Worm (Caenorhabditis elegans): ENCODE results near the gene grsp-1.

The grsp-1 gene

DNA sequence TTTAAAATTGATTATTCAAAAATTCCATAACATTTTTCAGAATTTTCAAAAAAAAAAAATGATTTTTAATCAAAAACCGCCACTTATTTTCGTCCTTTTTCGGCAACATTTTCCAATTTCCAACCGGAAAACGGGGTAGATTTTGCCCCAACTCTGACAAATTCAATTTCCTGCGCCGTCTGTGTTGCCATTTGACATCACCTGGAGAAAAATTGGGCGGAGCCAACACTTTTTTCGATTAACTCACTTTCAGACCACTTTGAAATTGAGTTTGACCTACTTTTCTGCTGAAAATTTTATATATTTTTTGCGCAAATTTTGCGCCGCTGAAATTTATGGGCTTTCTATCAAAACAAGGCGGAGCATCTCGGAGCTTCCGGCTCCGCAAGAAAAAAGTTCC is 27.0 kb upstream of the grsp-1 start:
- TF ChIP-seq fkh-8 (tag; optimal IDR thresholded peaks at IDR 0.05) (peak; percentile 52), nhr-237 (tag; optimal IDR thresholded peaks at IDR 0.05) (no peak)

DNA sequence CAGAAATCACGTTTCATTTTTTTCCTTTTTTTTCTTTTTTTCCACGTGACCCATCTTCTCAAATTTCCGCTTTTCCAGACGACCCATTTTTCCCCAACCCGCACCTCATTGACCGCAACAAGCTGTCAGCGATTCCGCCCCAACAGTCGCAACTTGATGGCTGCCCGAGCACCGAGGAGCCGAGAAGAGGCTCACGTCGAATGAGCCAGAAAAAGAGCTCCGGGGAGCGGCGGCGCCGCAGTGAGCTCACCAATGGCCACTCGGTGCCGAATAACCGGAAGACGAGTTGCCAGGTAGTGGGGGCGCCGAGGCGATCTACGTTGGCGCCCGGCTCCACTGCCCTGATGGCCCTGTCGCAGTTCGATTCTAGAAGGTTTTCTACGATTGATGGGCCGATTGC is 18.5 kb upstream of the grsp-1 start:
- TF ChIP-seq hpl-2 (GFP tag; optimal IDR thresholded peaks at IDR 0.05) (no peak), lin-14 (GFP tag; optimal IDR thresholded peaks at IDR 0.05) (no peak), lir-3 (tag; optimal IDR thresholded peaks at IDR 0.05; ENCODE audit: poor library complexity) (no peak), sptf-1 (tag; optimal IDR thresholded peaks at IDR 0.05) (no peak), ztf-11 (tag; optimal IDR thresholded peaks at IDR 0.05) (no peak), aly-2 (tag; optimal IDR thresholded peaks at IDR 0.05) (no peak), ztf-4 (tag; optimal IDR thresholded peaks at IDR 0.05) (no peak)

DNA sequence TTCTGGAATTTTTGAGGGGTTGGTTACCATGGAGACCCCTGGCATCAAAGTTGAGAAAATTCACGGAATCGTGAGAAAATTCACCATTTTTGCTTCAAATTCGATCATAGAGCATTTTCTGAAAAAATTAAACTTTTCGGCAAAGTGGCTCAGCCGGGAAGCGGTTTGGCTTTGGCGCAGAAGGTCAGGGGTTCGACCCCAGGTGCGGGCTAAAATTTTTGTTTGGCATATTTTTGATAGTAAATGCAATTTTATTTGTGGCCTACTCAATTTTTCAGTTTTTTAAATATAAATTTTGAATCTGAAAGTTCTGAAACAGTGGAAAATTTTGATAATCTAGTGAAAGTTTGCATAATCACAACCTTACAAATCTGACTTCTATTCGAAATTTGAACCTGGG is 10.2 kb upstream of the grsp-1 start:
- TF ChIP-seq sup-37 (GFP tag; optimal IDR thresholded peaks at IDR 0.05) (no peak), egl-13 (tag; optimal IDR thresholded peaks at IDR 0.05) (no peak), lin-14 (GFP tag; optimal IDR thresholded peaks at IDR 0.05) (no peak), Y116A8C.19 (tag; optimal IDR thresholded peaks at IDR 0.05; ENCODE audit: borderline replicate concordance) (no peak), fkh-4 (tag; optimal IDR thresholded peaks at IDR 0.05; ENCODE audit: borderline replicate concordance) (no peak), nhr-76 (tag; optimal IDR thresholded peaks at IDR 0.05) (no peak), vab-15 (tag; optimal IDR thresholded peaks at IDR 0.05) (no peak), dpl-1 (GFP tag; optimal IDR thresholded peaks at IDR 0.05) (no peak), isw-1 (GFP tag; IDR thresholded peaks at IDR 0.05) (no peak)

DNA sequence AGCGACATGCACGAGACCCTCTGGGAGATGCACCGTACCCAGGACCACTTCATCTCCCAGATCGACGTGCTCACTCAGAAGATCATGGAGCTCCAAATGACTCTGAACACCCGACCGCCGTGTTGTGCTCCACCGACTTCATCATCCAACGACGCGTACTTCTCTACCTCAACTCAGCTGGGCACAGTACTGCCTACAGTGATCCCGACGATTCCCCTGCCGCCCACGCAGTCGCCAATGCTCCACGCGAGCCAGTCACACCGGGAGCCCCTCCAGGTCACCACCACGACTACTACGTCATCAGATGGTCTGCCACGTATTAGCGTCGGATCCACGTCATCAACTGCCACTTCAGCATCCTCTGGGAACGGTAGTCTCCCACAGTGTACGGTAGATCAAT is 3.9 kb upstream of the grsp-1 start:
- TF ChIP-seq xbp-1 (tag; optimal IDR thresholded peaks at IDR 0.05) (no peak), nhr-237 (tag; optimal IDR thresholded peaks at IDR 0.05) (no peak), nhr-71 (tag; optimal IDR thresholded peaks at IDR 0.05) (no peak), nhr-20 (tag; optimal IDR thresholded peaks at IDR 0.05) (no peak), vab-15 (tag; optimal IDR thresholded peaks at IDR 0.05) (no peak), dpl-1 (GFP tag; optimal IDR thresholded peaks at IDR 0.05) (no peak), ces-1 (GFP tag; optimal IDR thresholded peaks at IDR 0.05) (no peak), hpl-2 (GFP tag; optimal IDR thresholded peaks at IDR 0.05) (no peak), irx-1 (tag; optimal IDR thresholded peaks at IDR 0.05) (no peak), unc-86 (tag; optimal IDR thresholded peaks at IDR 0.05) (no peak)

DNA sequence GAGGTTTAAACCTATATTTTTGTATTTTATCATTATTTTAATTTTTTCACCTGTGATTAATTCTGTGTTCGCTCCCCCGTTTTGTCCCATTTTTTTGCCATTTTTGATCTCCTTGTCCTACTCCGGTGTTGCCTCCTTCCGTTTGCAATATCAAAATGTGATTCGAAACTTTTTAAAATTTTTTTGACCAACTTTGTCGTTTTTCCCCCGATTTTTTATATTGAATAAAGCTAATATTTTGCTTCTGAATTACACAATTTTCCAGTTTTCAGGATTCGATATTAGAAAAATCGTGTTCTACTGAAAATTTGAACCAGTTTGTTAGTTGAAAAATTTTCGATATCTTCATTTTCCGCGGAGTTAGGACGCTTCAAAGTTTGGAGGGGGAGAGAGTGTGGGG is 3.4 kb upstream of the grsp-1 start, which contains the start of gene nlp-25:
Gene nlp-25 (plus strand): TSS at position 301 of the 400 bp plus-strand sequence.
- TF ChIP-seq unc-86 (tag; optimal IDR thresholded peaks at IDR 0.05) (no peak), C16A3.4 (tag; optimal IDR thresholded peaks at IDR 0.05) (no peak), C34B4.2 (tag; optimal IDR thresholded peaks at IDR 0.05) (no peak), ceh-63 (GFP tag; optimal IDR thresholded peaks at IDR 0.05) (no peak), efl-1 (optimal IDR thresholded peaks at IDR 0.05) (no peak), efl-1 (GFP tag; optimal IDR thresholded peaks at IDR 0.05 in 1 of 2) (no peak), nhr-47 (tag; optimal IDR thresholded peaks at IDR 0.05) (no peak), elt-3 (tag; optimal IDR thresholded peaks at IDR 0.05) (no peak), ceh-88 (GFP tag; IDR thresholded peaks at IDR 0.05) (no peak), unc-130 (tag; optimal IDR thresholded peaks at IDR 0.05) (no peak)

DNA sequence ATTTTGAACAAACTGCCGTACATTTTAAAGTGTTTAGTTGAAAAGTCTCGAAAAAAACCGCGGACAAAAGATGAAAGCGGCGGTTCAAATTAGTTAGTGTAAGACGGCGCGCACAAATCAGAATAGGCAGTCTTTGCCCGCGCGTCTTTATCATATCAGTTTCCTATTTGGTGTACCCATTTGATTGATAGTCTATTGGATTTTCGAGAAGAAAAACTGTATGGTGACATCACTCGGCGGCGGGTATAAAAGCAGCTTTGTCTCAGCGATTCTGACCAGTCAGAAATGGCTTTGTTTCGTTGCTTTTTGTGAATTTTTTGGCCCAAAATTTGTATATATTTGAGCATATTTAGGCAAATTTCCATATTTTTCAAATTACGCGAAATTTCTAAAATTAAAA is 629 bp upstream of the grsp-1 start:
- TF ChIP-seq blmp-1 (tag; optimal IDR thresholded peaks at IDR 0.05): peak; percentile 48
- TF ChIP-seq nhr-85 (tag): peak; percentile 84
- peak in 4 of 6 experiments; percentile 3 to 74 (median 26) for TF ChIP-seq elt-3 (tag; optimal IDR thresholded peaks at IDR 0.05)
- TF ChIP-seq fos-1 (tag; optimal IDR thresholded peaks at IDR 0.05): no peak
- TF ChIP-seq nhr-20 (tag; optimal IDR thresholded peaks at IDR 0.05): peak; percentile 19
- peak; percentile 14 for TF ChIP-seq lin-14 (GFP tag; optimal IDR thresholded peaks at IDR 0.05)
- no peak for TF ChIP-seq nhr-237 (tag; optimal IDR thresholded peaks at IDR 0.05)
- TF ChIP-seq nhr-19 (GFP tag; conservative IDR thresholded peaks at IDR 0.05): peak; percentile 30
